Worm (Caenorhabditis elegans) whole organism, L2 larva: Measurements from ENCODE around the gene T04G9.7.

Experiments used
- F13H6.1 ChIP-seq: sonication (generic microtip); optimal IDR thresholded peaks from 2 replicates; lab custom pipeline; 2016; ENCODE audit warnings: missing genetic modification characterization, missing compliant biosample characterization
- Y55F3AM.14 ChIP-seq: fragments of 200-800 bp; sonication (Bioruptor generic); optimal IDR thresholded peaks from 2 replicates; lab custom pipeline; 2018; ENCODE audit warnings: mild to moderate bottlenecking, missing genetic modification characterization, missing compliant biosample characterization
- aly-2 ChIP-seq: fragments of 150-350 bp; optimal IDR thresholded peaks from 2 replicates; lab custom pipeline; 2014; ENCODE audit warnings: missing biosample characterization, missing genetic modification characterization
- ama-1 ChIP-seq: fragments of 150-350 bp; optimal IDR thresholded peaks from 2 replicates; lab custom pipeline; 2018; ENCODE audit warnings: inconsistent platforms
- blmp-1 ChIP-seq: sonication (generic microtip); optimal IDR thresholded peaks from 2 replicates; lab custom pipeline; 2017; ENCODE audit warnings: missing genetic modification characterization, mild to moderate bottlenecking, missing compliant biosample characterization, antibody characterized with exemption, moderate library complexity; ENCODE audit not compliant: insufficient read depth
- ceh-16 ChIP-seq: fragments of 150-350 bp; optimal IDR thresholded peaks from 2 replicates; lab custom pipeline; 2014; ENCODE audit warnings: missing biosample characterization, missing genetic modification characterization
- crh-2 ChIP-seq: sonication (generic microtip); optimal IDR thresholded peaks from 2 replicates; lab custom pipeline; 2017; ENCODE audit warnings: missing biosample characterization, missing genetic modification characterization
- dmd-4 ChIP-seq: sonication (generic microtip); optimal IDR thresholded peaks from 2 replicates; lab custom pipeline; 2017; ENCODE audit warnings: missing biosample characterization, missing genetic modification characterization
- fos-1 ChIP-seq: fragments of 150-350 bp; optimal IDR thresholded peaks from 2 replicates; lab custom pipeline; 2014; ENCODE audit warnings: missing biosample characterization, missing genetic modification characterization
- gmeb-1 ChIP-seq: fragments of 150-350 bp; optimal IDR thresholded peaks from 2 replicates; lab custom pipeline; 2014; ENCODE audit warnings: missing biosample characterization, missing genetic modification characterization
- lin-13 ChIP-seq: fragments of 150-350 bp; optimal IDR thresholded peaks from 2 replicates; lab custom pipeline; 2014; ENCODE audit warnings: missing biosample characterization, missing genetic modification reagents, missing genetic modification characterization
- nhr-10 ChIP-seq: sonication (generic microtip); optimal IDR thresholded peaks from 2 replicates; lab custom pipeline; 2017; ENCODE audit warnings: missing biosample characterization, missing genetic modification characterization
- nhr-23 ChIP-seq: fragments of 150-350 bp; optimal IDR thresholded peaks from 2 replicates; lab custom pipeline; 2014; ENCODE audit warnings: missing biosample characterization, missing genetic modification reagents, missing genetic modification characterization
- nhr-25 ChIP-seq: fragments of 150-350 bp; sonication (generic microtip); optimal IDR thresholded peaks from 3 replicates; lab custom pipeline; 2014; ENCODE audit warnings: missing biosample characterization, missing genetic modification characterization
- sem-4 ChIP-seq: fragments of 150-350 bp; optimal IDR thresholded peaks from 2 replicates; lab custom pipeline; 2014; ENCODE audit warnings: missing biosample characterization, missing genetic modification reagents, missing genetic modification characterization
- skn-1 ChIP-seq: sonication (generic microtip); optimal IDR thresholded peaks from 2 replicates; lab custom pipeline; 2017; ENCODE audit warnings: missing biosample characterization, missing genetic modification characterization
- sma-9 ChIP-seq, 2 experiments: fragments of 150-350 bp in 1 of 2; sonication (generic microtip) in 1 of 2; optimal IDR thresholded peaks; 2 replicates each; lab custom pipeline; 2014 to 2016; ENCODE audit warnings: missing genetic modification characterization in 2 of 2, mild to moderate bottlenecking in 1 of 2, missing biosample characterization in 1 of 2, missing compliant biosample characterization in 1 of 2, missing genetic modification reagents in 1 of 2, moderate library complexity in 1 of 2
- snpc-4 ChIP-seq: fragments of 150-350 bp; optimal IDR thresholded peaks from 2 replicates; lab custom pipeline; 2014; ENCODE audit warnings: missing biosample characterization, missing genetic modification characterization
- ztf-11 ChIP-seq: sonication (generic microtip); optimal IDR thresholded peaks from 2 replicates; lab custom pipeline; 2017; ENCODE audit warnings: missing biosample characterization, missing genetic modification characterization

The T04G9.7 gene

DNA sequence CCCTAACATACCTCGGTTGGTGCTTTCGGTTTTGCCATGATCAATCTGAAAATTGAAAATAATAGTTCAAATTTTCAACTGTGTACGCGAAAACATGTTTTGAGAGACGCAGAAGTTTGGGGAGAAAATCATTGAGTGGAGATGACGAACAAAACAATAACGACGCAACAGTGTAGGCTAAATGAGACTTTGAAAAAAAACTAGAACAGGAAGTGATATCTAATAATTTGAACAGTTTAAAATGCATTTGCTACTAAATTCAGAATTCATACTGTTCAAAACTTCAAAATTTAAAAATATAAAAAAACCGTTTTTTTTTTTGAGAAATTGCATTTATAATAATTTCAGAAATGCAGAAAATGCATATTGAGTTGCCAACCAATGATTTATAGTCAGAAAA lies 42.4 kb downstream of the T04G9.7 start, which contains the start of gene F25E2.3:
Gene F25E2.3, minus strand, starts transcription at position 101 of the 400 bp plus-strand sequence.
- no peak for TF ChIP-seq aly-2 (tag; lab: Kevin White, UChicago)
- no peak for TF ChIP-seq dmd-4 (tag; lab: Kevin White, UChicago)
- no peak for TF ChIP-seq gmeb-1
- TF ChIP-seq sma-9 (GFP tag; optimal IDR thresholded peaks at IDR 0.05; lab: Kevin White, UChicago): no peak
- no peak for TF ChIP-seq sma-9 (tag; optimal IDR thresholded peaks at IDR 0.05; lab: Kevin White, UChicago)
- no peak for TF ChIP-seq sem-4
- no peak for TF ChIP-seq nhr-10 (tag; lab: Kevin White, UChicago)
- TF ChIP-seq nhr-23 (tag; lab: Kevin White, UChicago): no peak
- no peak for TF ChIP-seq nhr-25
- no peak for TF ChIP-seq ama-1 (lab: Kevin White, UChicago)
- TF ChIP-seq snpc-4 (tag; lab: Kevin White, UChicago): no peak
- TF ChIP-seq, all 48 proteins: peak for 0

DNA sequence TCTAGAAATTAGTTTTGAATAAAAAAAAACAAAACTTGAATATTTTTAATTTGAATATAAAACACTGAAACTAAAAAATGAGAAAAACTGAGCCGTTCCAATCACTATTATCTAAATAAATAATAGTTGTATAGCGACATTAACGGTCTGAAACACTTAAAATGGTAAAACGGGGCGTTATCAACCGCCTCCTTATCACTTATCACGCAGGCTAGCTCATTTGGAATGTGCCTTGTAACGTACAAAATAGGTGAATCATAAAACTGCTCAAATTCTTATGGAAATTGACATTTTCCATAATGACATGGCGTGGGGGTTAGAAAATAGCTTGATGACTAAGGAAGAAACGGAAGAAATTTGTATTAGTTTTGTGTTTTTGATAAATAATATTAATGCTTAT lies 45.3 kb downstream of the T04G9.7 start, which contains the start of gene ifd-2:
Gene ifd-2, minus strand, starts transcription at position 1 of the 400 bp plus-strand sequence.
- TF ChIP-seq fos-1 (tag; lab: Kevin White, UChicago) (peak; percentile 94), crh-2 (tag; lab: Kevin White, UChicago) (peak; percentile 42), nhr-25 (no peak)
- TF ChIP-seq, all 48 proteins: peak for 2

DNA sequence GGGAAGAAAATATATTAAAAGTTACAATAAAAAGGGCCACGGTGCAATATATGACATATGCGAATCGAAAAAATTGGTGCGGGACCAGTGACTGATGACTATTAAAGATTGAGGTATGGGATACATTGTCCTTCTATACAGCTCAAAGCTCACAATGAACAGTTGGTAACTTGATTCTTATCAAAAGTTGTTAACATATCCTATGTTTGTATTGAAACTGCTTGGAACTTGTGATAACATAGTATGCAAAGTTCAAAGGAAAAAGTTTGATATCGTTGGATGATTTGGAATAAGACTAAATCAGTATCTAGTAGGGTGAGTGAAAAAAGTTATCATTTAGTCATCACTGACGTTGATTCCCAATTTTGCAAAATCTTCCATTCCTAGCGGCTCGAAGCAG lies 47.3 kb downstream of the T04G9.7 start:
- TF ChIP-seq ceh-16 (no peak), lin-13 (GFP tag; lab: Kevin White, UChicago) (no peak), skn-1 (tag; lab: Kevin White, UChicago) (no peak), Y55F3AM.14 (GFP tag; lab: Kevin White, UChicago) (no peak), blmp-1 (no peak), dmd-4 (tag; lab: Kevin White, UChicago) (no peak), F13H6.1 (no peak), ztf-11 (tag; lab: Kevin White, UChicago) (no peak)
